Worm (Caenorhabditis elegans) whole organism, young adult: ENCODE results near the gene T11G6.2.

Source experiments
- him-1 ChIP-seq: sonication (generic microtip); optimal IDR thresholded peaks from 2 replicates; lab custom pipeline; 2016; ENCODE audit warnings: missing genotype, missing genetic modification reagents, missing genetic modification characterization, missing compliant biosample characterization
- pha-4 ChIP-seq: fragments of 150-350 bp; sonication (generic microtip); optimal IDR thresholded peaks from 2 replicates; lab custom pipeline; 2014; ENCODE audit warnings: missing biosample characterization, missing genetic modification reagents, missing genetic modification characterization

DNA sequence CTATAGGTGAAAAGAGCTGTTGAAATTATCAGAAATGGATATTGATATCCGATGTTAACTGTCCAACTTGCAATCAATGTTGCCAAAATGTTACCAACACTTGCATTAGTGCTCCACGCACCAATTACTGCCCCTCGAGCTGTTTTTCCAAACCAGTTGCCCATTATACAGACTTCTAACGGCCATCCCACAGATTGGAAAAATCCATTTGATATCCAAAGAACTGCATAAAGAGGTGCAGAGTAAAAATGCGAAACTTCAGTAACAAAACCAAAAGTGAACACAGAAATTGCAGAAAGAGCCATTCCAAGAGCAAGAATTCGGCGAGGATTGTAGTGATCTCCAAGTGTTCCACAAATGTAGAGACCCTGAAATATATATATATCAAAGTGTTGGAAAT, 4.3 kb downstream of the T11G6.2 start:
- TF ChIP-seq him-1 (tag; lab: Kevin White, UChicago) (no peak), pha-4 (tag; lab: Kevin White, UChicago) (no peak)
